Worm (Caenorhabditis elegans) whole organism, late embryonic: ENCODE measurements around the gene nspb-6.

Experiments used
- C08G9.2 ChIP-seq: sonication (generic microtip); optimal IDR thresholded peaks from 2 replicates; lab custom pipeline; 2016; ENCODE audit warnings: mild to moderate bottlenecking, missing genetic modification characterization, moderate library complexity, missing compliant biosample characterization
- C38D4.7 ChIP-seq: fragments of 200-800 bp; sonication (Bioruptor generic); optimal IDR thresholded peaks from 2 replicates; lab custom pipeline; 2018; ENCODE audit warnings: mild to moderate bottlenecking, missing genetic modification characterization, moderate library complexity, missing compliant biosample characterization
- F13H6.1 ChIP-seq: sonication (generic microtip); optimal IDR thresholded peaks from 2 replicates; lab custom pipeline; 2016; ENCODE audit warnings: missing genetic modification characterization, missing compliant biosample characterization
- K02D7.2 ChIP-seq: sonication (generic microtip); optimal IDR thresholded peaks from 2 replicates; lab custom pipeline; 2017; ENCODE audit warnings: mild to moderate bottlenecking, missing genetic modification characterization, missing compliant biosample characterization
- Y22D7AL.16 ChIP-seq: sonication (generic microtip); optimal IDR thresholded peaks from 2 replicates; lab custom pipeline; 2016; ENCODE audit warnings: missing genetic modification characterization, missing compliant biosample characterization
- ama-1 ChIP-seq: fragments of 150-350 bp; optimal IDR thresholded peaks from 2 replicates; lab custom pipeline; 2014
- ceh-30 ChIP-seq: fragments of 150-350 bp; optimal IDR thresholded peaks from 2 replicates; lab custom pipeline; 2014; ENCODE audit warnings: missing biosample characterization, missing genetic modification characterization
- ceh-34 ChIP-seq: sonication (generic microtip); optimal IDR thresholded peaks from 2 replicates; lab custom pipeline; 2016; ENCODE audit warnings: mild to moderate bottlenecking, missing genetic modification characterization, missing compliant biosample characterization
- ceh-45 ChIP-seq: fragments of 200-800 bp; sonication (Bioruptor generic); IDR thresholded peaks from 2 replicates; pipeline ENCODE4 v1.3.6; 2022; ENCODE audit warnings: missing genetic modification reagents, missing genetic modification characterization, missing compliant biosample characterization
- ceh-48 ChIP-seq: sonication (generic microtip); optimal IDR thresholded peaks from 2 replicates; lab custom pipeline; 2016; ENCODE audit warnings: missing genetic modification characterization, inconsistent platforms, missing compliant biosample characterization
- ceh-6 ChIP-seq: fragments of 200-800 bp; sonication (Bioruptor generic); optimal IDR thresholded peaks from 2 replicates; lab custom pipeline; 2018; ENCODE audit warnings: mild to moderate bottlenecking, missing genetic modification characterization, missing compliant biosample characterization
- che-1 ChIP-seq: sonication (generic microtip); optimal IDR thresholded peaks from 2 replicates; lab custom pipeline; 2016; ENCODE audit warnings: mild to moderate bottlenecking, missing genetic modification characterization, missing compliant biosample characterization
- dmd-4 ChIP-seq: sonication (generic microtip); optimal IDR thresholded peaks from 2 replicates; lab custom pipeline; 2016; ENCODE audit warnings: borderline replicate concordance, missing genetic modification characterization, missing compliant biosample characterization
- elt-4 ChIP-seq: sonication (generic microtip); optimal IDR thresholded peaks from 2 replicates; lab custom pipeline; 2016; ENCODE audit warnings: missing genetic modification characterization, missing compliant biosample characterization
- ets-4 ChIP-seq: sonication (generic microtip); optimal IDR thresholded peaks from 2 replicates; lab custom pipeline; 2016; ENCODE audit warnings: missing genetic modification characterization, missing compliant biosample characterization
- eyg-1 ChIP-seq: sonication (generic microtip); optimal IDR thresholded peaks from 2 replicates; lab custom pipeline; 2016; ENCODE audit warnings: missing genotype, missing genetic modification characterization, missing compliant biosample characterization
- fax-1 ChIP-seq: sonication (generic microtip); optimal IDR thresholded peaks from 2 replicates; lab custom pipeline; 2016; ENCODE audit warnings: missing genotype, missing genetic modification characterization, missing compliant biosample characterization
- fkh-6 ChIP-seq: sonication (generic microtip); optimal IDR thresholded peaks from 2 replicates; lab custom pipeline; 2016; ENCODE audit warnings: missing genetic modification characterization, missing compliant biosample characterization
- gmeb-2 ChIP-seq: sonication (generic microtip); optimal IDR thresholded peaks from 2 replicates; lab custom pipeline; 2016; ENCODE audit warnings: missing genetic modification characterization, inconsistent platforms, missing compliant biosample characterization
- hlh-13 ChIP-seq: fragments of 200-800 bp; sonication (Bioruptor generic); optimal IDR thresholded peaks from 2 replicates; lab custom pipeline; 2018; ENCODE audit warnings: mild to moderate bottlenecking, missing genetic modification characterization, missing compliant biosample characterization
- hlh-30 ChIP-seq: sonication (generic microtip); optimal IDR thresholded peaks from 2 replicates; lab custom pipeline; 2017; ENCODE audit warnings: antibody characterized with exemption, missing genetic modification characterization, missing compliant biosample characterization; ENCODE audit not compliant: insufficient read depth
- hlh-6 ChIP-seq: sonication (generic microtip); optimal IDR thresholded peaks from 2 replicates; lab custom pipeline; 2016; ENCODE audit warnings: missing genotype, missing genetic modification characterization, missing compliant biosample characterization
- hlh-8 ChIP-seq: sonication (generic microtip); optimal IDR thresholded peaks from 2 replicates; lab custom pipeline; 2016; ENCODE audit warnings: missing genotype, missing genetic modification characterization, missing compliant biosample characterization
- lim-6 ChIP-seq: sonication (generic microtip); optimal IDR thresholded peaks from 2 replicates; lab custom pipeline; 2016; ENCODE audit warnings: missing genetic modification characterization, missing compliant biosample characterization
- mec-3 ChIP-seq: sonication (generic microtip); optimal IDR thresholded peaks from 2 replicates; lab custom pipeline; 2016; ENCODE audit warnings: borderline replicate concordance, missing genetic modification characterization, missing compliant biosample characterization
- nfya-1 ChIP-seq: sonication (generic microtip); optimal IDR thresholded peaks from 2 replicates; lab custom pipeline; 2017; ENCODE audit warnings: missing genetic modification characterization, mild to moderate bottlenecking, missing compliant biosample characterization, antibody characterized with exemption, moderate library complexity
- nhr-232 ChIP-seq: sonication (generic microtip); optimal IDR thresholded peaks from 2 replicates; lab custom pipeline; 2016; ENCODE audit warnings: missing genetic modification characterization, missing compliant biosample characterization
- npax-4 ChIP-seq: sonication (generic microtip); optimal IDR thresholded peaks from 2 replicates; lab custom pipeline; 2016; ENCODE audit warnings: missing genetic modification characterization, missing compliant biosample characterization
- pag-3 ChIP-seq: sonication (generic microtip); optimal IDR thresholded peaks from 2 replicates; lab custom pipeline; 2016; ENCODE audit warnings: missing compliant biosample characterization, missing genetic modification characterization, borderline replicate concordance
- pha-2 ChIP-seq: sonication (generic microtip); optimal IDR thresholded peaks from 2 replicates; lab custom pipeline; 2017; ENCODE audit warnings: mild to moderate bottlenecking, missing genetic modification characterization, missing compliant biosample characterization
- pqm-1 ChIP-seq: sonication (generic microtip); optimal IDR thresholded peaks from 2 replicates; lab custom pipeline; 2016; ENCODE audit warnings: missing genetic modification characterization, missing compliant biosample characterization
- ref-2 ChIP-seq: sonication (generic microtip); optimal IDR thresholded peaks from 2 replicates; lab custom pipeline; 2016; ENCODE audit warnings: missing genetic modification characterization, missing compliant biosample characterization
- rnt-1 ChIP-seq: sonication (generic microtip); optimal IDR thresholded peaks from 2 replicates; lab custom pipeline; 2016; ENCODE audit warnings: missing genetic modification characterization, missing compliant biosample characterization
- sdc-2 ChIP-seq: sonication (generic microtip); optimal IDR thresholded peaks from 2 replicates; lab custom pipeline; 2016; ENCODE audit warnings: missing genotype, missing genetic modification characterization, missing compliant biosample characterization
- sox-4 ChIP-seq: sonication (generic microtip); optimal IDR thresholded peaks from 2 replicates; lab custom pipeline; 2017; ENCODE audit warnings: mild to moderate bottlenecking, missing genetic modification characterization, inconsistent platforms, missing compliant biosample characterization
- syd-9 ChIP-seq: sonication (generic microtip); optimal IDR thresholded peaks from 2 replicates; lab custom pipeline; 2016; ENCODE audit warnings: mild to moderate bottlenecking, missing genetic modification characterization, moderate library complexity, missing compliant biosample characterization
- tbx-2 ChIP-seq: sonication (generic microtip); optimal IDR thresholded peaks from 2 replicates; lab custom pipeline; 2016; ENCODE audit warnings: missing genetic modification characterization, missing compliant biosample characterization
- tbx-7 ChIP-seq: sonication (generic microtip); optimal IDR thresholded peaks from 2 replicates; lab custom pipeline; 2016; ENCODE audit warnings: missing genotype, missing genetic modification characterization, missing compliant biosample characterization
- zip-5 ChIP-seq: sonication (generic microtip); optimal IDR thresholded peaks from 2 replicates; lab custom pipeline; 2016; ENCODE audit warnings: missing genetic modification characterization, missing compliant biosample characterization
- ztf-16 ChIP-seq: sonication (generic microtip); optimal IDR thresholded peaks from 2 replicates; lab custom pipeline; 2017; ENCODE audit warnings: missing genetic modification characterization, missing compliant biosample characterization

nspb-6 gene

DNA sequence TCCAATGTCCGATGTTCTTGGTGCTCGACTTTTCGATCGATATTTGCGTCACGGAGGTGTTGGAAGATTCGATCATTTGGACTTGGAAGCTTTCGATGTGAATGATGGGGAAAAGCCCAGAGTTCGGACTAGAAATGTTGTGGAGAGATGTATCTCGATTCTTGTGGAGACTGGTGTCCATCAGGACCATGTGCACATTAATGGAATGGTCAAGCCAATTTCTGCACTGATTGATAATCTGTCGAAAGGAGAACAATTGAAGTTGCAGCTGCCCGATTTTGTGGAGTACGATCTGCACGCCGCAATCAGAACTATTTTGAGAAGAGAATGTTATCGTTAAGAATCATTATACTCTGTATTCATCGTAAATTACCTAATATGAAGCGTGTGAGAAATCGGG, 41.8 kb downstream of the nspb-6 start:
- no peak for TF ChIP-seq rnt-1 (tag; lab: Kevin White, UChicago)
- no peak for TF ChIP-seq pha-2 (tag; lab: Kevin White, UChicago)
- no peak for TF ChIP-seq tbx-2 (tag; lab: Kevin White, UChicago)
- TF ChIP-seq hlh-8 (tag; lab: Kevin White, UChicago) = no peak
- no peak for TF ChIP-seq syd-9
- TF ChIP-seq ceh-6 = no peak
- TF ChIP-seq pag-3 (tag; lab: Kevin White, UChicago) = no peak
- TF ChIP-seq C08G9.2 (tag; lab: Kevin White, UChicago) = no peak
- no peak for TF ChIP-seq hlh-13 (GFP tag; lab: Kevin White, UChicago)
- no peak for TF ChIP-seq ama-1
- TF ChIP-seq ref-2 = no peak
- no peak for TF ChIP-seq Y22D7AL.16 (tag; lab: Kevin White, UChicago)
- TF ChIP-seq, all 69 proteins: peak for 0

DNA sequence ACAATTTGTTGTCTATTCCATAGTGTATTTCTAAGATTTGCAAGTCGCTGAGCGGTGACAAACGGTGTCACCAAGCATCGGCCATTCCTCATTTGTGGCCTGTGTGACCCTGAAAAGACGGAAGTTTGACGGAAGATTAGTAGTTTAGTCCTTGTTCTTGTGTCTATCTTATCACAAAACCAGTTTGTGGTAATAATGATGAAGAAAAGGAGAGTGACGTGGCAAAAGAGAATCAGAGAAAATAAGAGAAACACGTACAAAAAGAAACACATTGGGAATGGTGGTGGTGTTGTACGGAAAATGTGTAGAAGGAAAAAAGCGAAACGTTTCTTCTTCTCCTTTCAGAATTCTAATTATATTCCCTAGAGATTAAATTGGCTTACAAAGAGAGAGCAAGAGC, 43.8 kb downstream of the nspb-6 start, which contains the start of gene mcu-1:
Gene mcu-1, minus strand, starts transcription at position 109 of the 400 bp plus-strand sequence.
- TF ChIP-seq nhr-232 (tag; lab: Kevin White, UChicago) = no peak
- TF ChIP-seq pag-3 (tag; lab: Kevin White, UChicago) = no peak
- no peak for TF ChIP-seq elt-4
- TF ChIP-seq fkh-6 (tag; lab: Kevin White, UChicago) = no peak
- TF ChIP-seq fax-1 (tag; lab: Kevin White, UChicago) = no peak
- TF ChIP-seq gmeb-2 (tag; lab: Kevin White, UChicago) = no peak
- TF ChIP-seq ets-4 (tag; lab: Kevin White, UChicago) = no peak
- TF ChIP-seq npax-4 (tag; lab: Kevin White, UChicago) = no peak
- no peak for TF ChIP-seq nfya-1
- TF ChIP-seq sdc-2 (tag; lab: Kevin White, UChicago) = no peak
- no peak for TF ChIP-seq mec-3
- TF ChIP-seq hlh-13 (GFP tag; lab: Kevin White, UChicago) = no peak

DNA sequence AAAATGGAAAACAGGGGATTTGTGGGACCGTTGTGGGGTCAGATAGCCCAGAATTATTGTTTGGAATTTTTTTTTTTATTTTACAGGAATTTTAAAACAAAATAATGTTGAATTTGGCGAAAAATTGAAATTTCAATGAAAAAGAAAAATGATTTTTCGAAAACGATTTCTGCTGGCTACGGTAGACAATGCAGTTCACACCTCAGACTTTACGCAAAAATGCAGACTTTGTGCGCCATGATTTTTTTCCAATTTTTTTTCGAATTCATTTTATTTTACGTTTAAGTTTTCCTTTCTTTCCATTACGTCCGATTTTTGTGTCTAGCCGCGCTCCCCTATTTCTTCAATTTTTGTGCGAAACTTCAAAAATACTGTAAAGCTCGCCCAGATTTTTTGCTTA, 44.6 kb downstream of the nspb-6 start:
- no peak for TF ChIP-seq ceh-45 (GFP tag; lab: Robert Waterston, UW)
- no peak for TF ChIP-seq eyg-1 (tag; lab: Kevin White, UChicago)
- no peak for TF ChIP-seq dmd-4
- TF ChIP-seq pag-3 (tag; lab: Kevin White, UChicago) = no peak
- no peak for TF ChIP-seq ceh-34 (tag; lab: Kevin White, UChicago)
- TF ChIP-seq fkh-6 (tag; lab: Kevin White, UChicago) = no peak
- TF ChIP-seq ama-1 = no peak
- no peak for TF ChIP-seq tbx-7 (tag; lab: Kevin White, UChicago)
- no peak for TF ChIP-seq ztf-16 (tag; lab: Kevin White, UChicago)
- no peak for TF ChIP-seq ceh-48
- no peak for TF ChIP-seq mec-3
- no peak for TF ChIP-seq K02D7.2
- no peak for TF ChIP-seq che-1 (tag; lab: Kevin White, UChicago)
- no peak for TF ChIP-seq hlh-30 (tag; lab: Kevin White, UChicago)
- TF ChIP-seq hlh-8 (tag; lab: Kevin White, UChicago) = no peak
- TF ChIP-seq C38D4.7 (GFP tag; lab: Kevin White, UChicago) = no peak
- no peak for TF ChIP-seq lim-6 (tag; lab: Kevin White, UChicago)
- TF ChIP-seq fax-1 (tag; lab: Kevin White, UChicago) = no peak
- TF ChIP-seq hlh-6 (tag; lab: Kevin White, UChicago) = no peak
- no peak for TF ChIP-seq pha-2 (tag; lab: Kevin White, UChicago)

DNA sequence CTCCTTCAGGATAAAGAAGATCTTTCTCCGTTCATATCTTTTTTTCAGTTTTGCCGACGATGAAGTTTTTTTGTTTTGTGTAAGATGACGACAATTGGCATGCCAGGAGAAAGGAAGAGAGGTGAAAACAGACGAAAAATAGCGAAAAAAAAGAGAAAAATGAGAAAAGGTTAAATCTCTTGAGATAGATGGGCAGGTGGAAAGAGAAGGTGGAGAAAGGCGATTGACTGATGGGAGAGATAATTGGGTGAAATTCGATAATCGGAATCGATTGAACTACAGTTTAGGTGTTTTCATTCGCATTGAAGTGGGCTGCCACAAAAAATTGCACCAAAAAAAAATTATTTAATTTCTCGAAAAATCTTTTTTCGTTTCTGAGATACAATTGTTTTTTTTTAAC, 45.3 kb downstream of the nspb-6 start:
- TF ChIP-seq zip-5 (tag; lab: Kevin White, UChicago) (no peak), F13H6.1 (tag; lab: Kevin White, UChicago) (no peak), ama-1 (no peak), sox-4 (tag; lab: Kevin White, UChicago) (no peak), ceh-30 (tag; lab: Kevin White, UChicago) (no peak), pqm-1 (tag; lab: Kevin White, UChicago) (no peak)
